Worm (Caenorhabditis elegans): ENCODE results near the gene W09D6.5.

W09D6.5 gene

ce11 chrIII:11063259-11063658 lies 25.0 kb upstream of the W09D6.5 start, which contains the start of gene rsa-2:
Gene rsa-2, plus strand, starts transcription at chrIII:11063479.
- TF ChIP-seq sptf-1 (tag; optimal IDR thresholded peaks at IDR 0.05) (peak; percentile 45), bed-3 (GFP tag; optimal IDR thresholded peaks at IDR 0.05) (no peak), drap-1 (GFP tag; optimal IDR thresholded peaks at IDR 0.05) (peak; percentile 2), lin-13 (tag; optimal IDR thresholded peaks at IDR 0.05) (peak; percentile 26), mep-1 (tag; optimal IDR thresholded peaks at IDR 0.05) (peak; percentile 45), ceh-83 (GFP tag; optimal IDR thresholded peaks at IDR 0.05) (peak; percentile 71), lsy-2 (tag; optimal IDR thresholded peaks at IDR 0.05) (peak; percentile 21), ces-1 (GFP tag; optimal IDR thresholded peaks at IDR 0.05) (peak; percentile 46), ceh-43 (GFP tag; optimal IDR thresholded peaks at IDR 0.05) (no peak)

- no peak for TF ChIP-seq nhr-12 (tag; optimal IDR thresholded peaks at IDR 0.05)
- TF ChIP-seq pha-4 (tag; optimal IDR thresholded peaks at IDR 0.05) = no peak
- TF ChIP-seq M03D4.4 (tag; optimal IDR thresholded peaks at IDR 0.05) = no peak
- no peak for TF ChIP-seq ceh-43 (GFP tag; optimal IDR thresholded peaks at IDR 0.05)
- no peak for TF ChIP-seq mls-2 (tag; optimal IDR thresholded peaks at IDR 0.05)
- no peak for TF ChIP-seq bed-3 (GFP tag; optimal IDR thresholded peaks at IDR 0.05)
- TF ChIP-seq lin-32 (GFP tag; optimal IDR thresholded peaks at IDR 0.05) = no peak
- no peak for TF ChIP-seq tbx-8 (GFP tag; optimal IDR thresholded peaks at IDR 0.05)
- TF ChIP-seq unc-120 (tag; optimal IDR thresholded peaks at IDR 0.05; ENCODE audit: poor library complexity, severe bottlenecking) = no peak
- TF ChIP-seq lin-13 (tag; optimal IDR thresholded peaks at IDR 0.05) = no peak
- TF ChIP-seq mab-5 (tag; optimal IDR thresholded peaks at IDR 0.05) = no peak
- no peak for TF ChIP-seq elt-1 (tag; optimal IDR thresholded peaks at IDR 0.05; ENCODE audit: borderline replicate concordance, insufficient read depth)
- no peak for TF ChIP-seq unc-39 (tag; optimal IDR thresholded peaks at IDR 0.05)
- no peak for TF ChIP-seq snpc-4 (tag; optimal IDR thresholded peaks at IDR 0.05)
- TF ChIP-seq nhr-28 (tag; optimal IDR thresholded peaks at IDR 0.05) = no peak
- TF ChIP-seq mep-1 (tag; optimal IDR thresholded peaks at IDR 0.05) = no peak
- no peak for TF ChIP-seq zip-8 (tag; optimal IDR thresholded peaks at IDR 0.05)
- TF ChIP-seq ces-1 (GFP tag; optimal IDR thresholded peaks at IDR 0.05) = no peak
- no peak for TF ChIP-seq sem-2 (GFP tag; optimal IDR thresholded peaks at IDR 0.05)
- no peak for TF ChIP-seq elt-3 (tag; optimal IDR thresholded peaks at IDR 0.05)
Observed at ce11 chrIII:11064576-11064975, 23.7 kb upstream of the W09D6.5 start.

ce11 chrIII:11066691-11067090 lies 21.6 kb upstream of the W09D6.5 start:
- TF ChIP-seq lsy-2 (tag; optimal IDR thresholded peaks at IDR 0.05) (no peak), ceh-43 (GFP tag; optimal IDR thresholded peaks at IDR 0.05) (no peak), ces-1 (GFP tag; optimal IDR thresholded peaks at IDR 0.05) (peak; percentile 14), elt-1 (tag; optimal IDR thresholded peaks at IDR 0.05; ENCODE audit: borderline replicate concordance, insufficient read depth) (no peak), mab-5 (tag; optimal IDR thresholded peaks at IDR 0.05) (no peak), lin-13 (tag; optimal IDR thresholded peaks at IDR 0.05) (peak; percentile 8), bed-3 (GFP tag; optimal IDR thresholded peaks at IDR 0.05) (peak; percentile 12), unc-120 (tag; optimal IDR thresholded peaks at IDR 0.05; ENCODE audit: poor library complexity, severe bottlenecking) (peak; percentile 54), sptf-1 (tag; optimal IDR thresholded peaks at IDR 0.05) (peak; percentile 29), sem-2 (GFP tag; optimal IDR thresholded peaks at IDR 0.05) (no peak), M03D4.4 (tag; optimal IDR thresholded peaks at IDR 0.05) (peak; percentile 19), ztf-11 (tag; optimal IDR thresholded peaks at IDR 0.05) (peak; percentile 43)

- TF ChIP-seq ceh-43 (GFP tag; optimal IDR thresholded peaks at IDR 0.05) (no peak), snpc-4 (tag; optimal IDR thresholded peaks at IDR 0.05) (no peak), sem-2 (GFP tag; optimal IDR thresholded peaks at IDR 0.05) (no peak), mls-2 (tag; optimal IDR thresholded peaks at IDR 0.05) (no peak), ceh-39 (tag; optimal IDR thresholded peaks at IDR 0.05) (no peak)
Observed at ce11 chrIII:11068553-11068952, 19.7 kb upstream of the W09D6.5 start, which contains the start of gene W09D6.1. Gene W09D6.1, plus strand, starts transcription at chrIII:11068853.

ce11 chrIII:11069265-11069664 lies 19.0 kb upstream of the W09D6.5 start:
- TF ChIP-seq M03D4.4 (tag; optimal IDR thresholded peaks at IDR 0.05) (no peak), sptf-1 (tag; optimal IDR thresholded peaks at IDR 0.05) (no peak)

- TF ChIP-seq nhr-28 (tag; optimal IDR thresholded peaks at IDR 0.05) = no peak
- no peak for TF ChIP-seq sem-2 (GFP tag; optimal IDR thresholded peaks at IDR 0.05)
- TF ChIP-seq zip-8 (tag; optimal IDR thresholded peaks at IDR 0.05) = no peak
- TF ChIP-seq mls-2 (tag; optimal IDR thresholded peaks at IDR 0.05) = no peak
- no peak for TF ChIP-seq mab-5 (tag; optimal IDR thresholded peaks at IDR 0.05)
- TF ChIP-seq cnd-1 (tag; optimal IDR thresholded peaks at IDR 0.05) = no peak
- no peak for TF ChIP-seq unc-120 (tag; optimal IDR thresholded peaks at IDR 0.05; ENCODE audit: poor library complexity, severe bottlenecking)
- TF ChIP-seq sptf-1 (tag; optimal IDR thresholded peaks at IDR 0.05) = no peak
- TF ChIP-seq elt-1 (tag; optimal IDR thresholded peaks at IDR 0.05; ENCODE audit: borderline replicate concordance, insufficient read depth) = no peak
- TF ChIP-seq unc-62 (GFP tag; optimal IDR thresholded peaks at IDR 0.05) = no peak
- TF ChIP-seq drap-1 (GFP tag; optimal IDR thresholded peaks at IDR 0.05) = no peak
- no peak for TF ChIP-seq tbx-8 (GFP tag; optimal IDR thresholded peaks at IDR 0.05)
- no peak for TF ChIP-seq ham-2 (GFP tag; optimal IDR thresholded peaks at IDR 0.05)
- TF ChIP-seq mep-1 (tag; optimal IDR thresholded peaks at IDR 0.05) = no peak
- TF ChIP-seq blmp-1 (tag; optimal IDR thresholded peaks at IDR 0.05) = no peak
- no peak for TF ChIP-seq bed-3 (GFP tag; optimal IDR thresholded peaks at IDR 0.05)
- TF ChIP-seq nhr-237 (tag; optimal IDR thresholded peaks at IDR 0.05) = no peak
Observed at ce11 chrIII:11070210-11070609, 18.1 kb upstream of the W09D6.5 start.
